In genomic region chrIII:1220012-1220411, ce11 we compare ENCODE assay signal across 6 worm cellular contexts.
TF ChIP-seq lines count a peak whose summit lies in the region.

No protein-coding gene starts in this region.

TF ChIP-seq in whole organism, L1 larva, 84 proteins besides CTCF, POLR2A, EP300 and RAD21:
- TF ChIP-seq efl-1 (optimal IDR thresholded peaks at IDR 0.05; lab: Kevin White, UChicago): no peak
- TF ChIP-seq efl-1 (GFP tag; optimal IDR thresholded peaks at IDR 0.05 in 1 of 2; lab: Kevin White, UChicago): peak in 1 of 2 experiments; percentile 83
- no peak for TF ChIP-seq hlh-4 (tag; optimal IDR thresholded peaks at IDR 0.05; lab: Kevin White, UChicago)
- no peak for TF ChIP-seq zag-1 (tag; optimal IDR thresholded peaks at IDR 0.05; lab: Kevin White, UChicago)
- peak; percentile 30 for TF ChIP-seq lin-14 (GFP tag; optimal IDR thresholded peaks at IDR 0.05; lab: Kevin White, UChicago)
- TF ChIP-seq mep-1 (tag; optimal IDR thresholded peaks at IDR 0.05; lab: Kevin White, UChicago): no peak
- TF ChIP-seq ceh-8 (GFP tag; optimal IDR thresholded peaks at IDR 0.05; lab: Kevin White, UChicago): no peak
- no peak for TF ChIP-seq sptf-1 (tag; optimal IDR thresholded peaks at IDR 0.05; lab: Kevin White, UChicago)
- TF ChIP-seq sox-4 (tag; optimal IDR thresholded peaks at IDR 0.05; lab: Kevin White, UChicago): no peak
- TF ChIP-seq elt-2 (tag; optimal IDR thresholded peaks at IDR 0.05; lab: Kevin White, UChicago): peak; percentile 61

TF ChIP-seq in whole organism, L2 larva, 48 proteins besides CTCF, POLR2A, EP300 and RAD21:
- TF ChIP-seq ztf-11 (tag; optimal IDR thresholded peaks at IDR 0.05; lab: Kevin White, UChicago) (no peak), fos-1 (tag; optimal IDR thresholded peaks at IDR 0.05; lab: Kevin White, UChicago) (peak; percentile 50)

TF ChIP-seq in whole organism, L3 larva, 47 proteins besides CTCF, POLR2A, EP300 and RAD21:
- TF ChIP-seq nhr-28 (tag; optimal IDR thresholded peaks at IDR 0.05; lab: Kevin White, UChicago) (no peak), egl-27 (tag; optimal IDR thresholded peaks at IDR 0.05; lab: Kevin White, UChicago) (no peak), ama-1 (optimal IDR thresholded peaks at IDR 0.05; lab: Kevin White, UChicago) (no peak), ceh-16 (tag; optimal IDR thresholded peaks at IDR 0.05; lab: Kevin White, UChicago) (no peak), fos-1 (tag; optimal IDR thresholded peaks at IDR 0.05; lab: Kevin White, UChicago) (no peak), ztf-11 (tag; optimal IDR thresholded peaks at IDR 0.05; lab: Kevin White, UChicago) (no peak), daf-12 (tag; optimal IDR thresholded peaks at IDR 0.05; lab: Kevin White, UChicago) (no peak), R02D3.7 (tag; optimal IDR thresholded peaks at IDR 0.05; lab: Kevin White, UChicago) (no peak), elt-2 (tag; optimal IDR thresholded peaks at IDR 0.05; lab: Kevin White, UChicago) (peak; percentile 85), mml-1 (tag; optimal IDR thresholded peaks at IDR 0.05; lab: Kevin White, UChicago) (no peak), lsy-12 (tag; optimal IDR thresholded peaks at IDR 0.05; lab: Kevin White, UChicago) (no peak), eor-1 (tag; optimal IDR thresholded peaks at IDR 0.05; lab: Kevin White, UChicago) (no peak), pha-4 (tag; optimal IDR thresholded peaks at IDR 0.05; lab: Kevin White, UChicago) (peak; percentile 44), nhr-43 (tag; optimal IDR thresholded peaks at IDR 0.05; lab: Kevin White, UChicago; ENCODE audit: poor library complexity, severe bottlenecking) (no peak), pqm-1 (tag; optimal IDR thresholded peaks at IDR 0.05; lab: Kevin White, UChicago) (peak; percentile 31), zag-1 (tag; optimal IDR thresholded peaks at IDR 0.05; lab: Kevin White, UChicago) (no peak), nfya-1 (tag; optimal IDR thresholded peaks at IDR 0.05; lab: Kevin White, UChicago; ENCODE audit: insufficient read depth) (no peak), ztf-4 (tag; optimal IDR thresholded peaks at IDR 0.05; lab: Kevin White, UChicago) (no peak), nhr-25 (tag; optimal IDR thresholded peaks at IDR 0.05; lab: Kevin White, UChicago) (no peak), aly-2 (tag; optimal IDR thresholded peaks at IDR 0.05; lab: Kevin White, UChicago) (no peak), nhr-12 (tag; optimal IDR thresholded peaks at IDR 0.05; lab: Kevin White, UChicago) (no peak)

TF ChIP-seq in whole organism, L4 larva, 104 proteins besides CTCF, POLR2A, EP300 and RAD21:
- TF ChIP-seq tra-1 (GFP tag; IDR thresholded peaks at IDR 0.05; lab: Robert Waterston, UW) (0 out of 2 replicates have a peak, but pooled peaks have one; percentile 14), pqm-1 (tag; optimal IDR thresholded peaks at IDR 0.05; lab: Kevin White, UChicago) (peak; percentile 47), hlh-11 (tag; optimal IDR thresholded peaks at IDR 0.05; lab: Kevin White, UChicago) (peak; percentile 81), rbr-2 (tag; optimal IDR thresholded peaks at IDR 0.05; lab: Kevin White, UChicago) (no peak), hlh-30 (tag; optimal IDR thresholded peaks at IDR 0.05; lab: Kevin White, UChicago; ENCODE audit: insufficient read depth) (peak; percentile 28), dmd-6 (GFP tag; IDR thresholded peaks at IDR 0.05; lab: Robert Waterston, UW) (peak; percentile 66), mxl-3 (GFP tag; optimal IDR thresholded peaks at IDR 0.05; lab: Kevin White, UChicago) (peak; percentile 61), fos-1 (tag; optimal IDR thresholded peaks at IDR 0.05; lab: Kevin White, UChicago) (no peak), dve-1 (tag; optimal IDR thresholded peaks at IDR 0.05; lab: Kevin White, UChicago; ENCODE audit: insufficient read depth) (peak; percentile 6), pha-4 (GFP tag; IDR thresholded peaks at IDR 0.05; lab: Robert Waterston, UW) (peak; percentile 27; the same call in 1 of the 2 replicates), pha-4 (tag; optimal IDR thresholded peaks at IDR 0.05; lab: Kevin White, UChicago) (no peak), nhr-77 (tag; optimal IDR thresholded peaks at IDR 0.05; lab: Kevin White, UChicago) (peak; percentile 24), daf-16 (GFP tag; optimal IDR thresholded peaks at IDR 0.05; lab: Kevin White, UChicago) (no peak), daf-16 (tag; optimal IDR thresholded peaks at IDR 0.05; lab: Kevin White, UChicago) (peak; percentile 41), nhr-41 (GFP tag; IDR thresholded peaks at IDR 0.05; lab: Robert Waterston, UW) (no peak), nhr-28 (tag; optimal IDR thresholded peaks at IDR 0.05; lab: Kevin White, UChicago) (peak; percentile 13), Y105C5A.15 (GFP tag; IDR thresholded peaks at IDR 0.05; lab: Robert Waterston, UW) (no peak), php-3 (GFP tag; IDR thresholded peaks at IDR 0.05; lab: Robert Waterston, UW) (peak; percentile 61)

TF ChIP-seq in whole organism, late embryonic, 69 proteins besides CTCF, POLR2A, EP300 and RAD21:
- TF ChIP-seq F13H6.1 (tag; optimal IDR thresholded peaks at IDR 0.05; lab: Kevin White, UChicago) (no peak), pha-4 (tag; optimal IDR thresholded peaks at IDR 0.05; lab: Kevin White, UChicago) (no peak), ceh-34 (tag; optimal IDR thresholded peaks at IDR 0.05; lab: Kevin White, UChicago) (no peak), syd-9 (tag; optimal IDR thresholded peaks at IDR 0.05; lab: Kevin White, UChicago) (no peak), ceh-48 (tag; optimal IDR thresholded peaks at IDR 0.05; lab: Kevin White, UChicago) (no peak), ceh-22 (tag; optimal IDR thresholded peaks at IDR 0.05; lab: Kevin White, UChicago) (no peak), unc-86 (tag; optimal IDR thresholded peaks at IDR 0.05; lab: Kevin White, UChicago) (no peak), pha-2 (tag; optimal IDR thresholded peaks at IDR 0.05; lab: Kevin White, UChicago) (no peak), madf-2 (tag; optimal IDR thresholded peaks at IDR 0.05; lab: Kevin White, UChicago) (no peak), C08G9.2 (tag; optimal IDR thresholded peaks at IDR 0.05; lab: Kevin White, UChicago) (no peak), sox-4 (tag; optimal IDR thresholded peaks at IDR 0.05; lab: Kevin White, UChicago) (no peak), ceh-18 (tag; optimal IDR thresholded peaks at IDR 0.05; lab: Kevin White, UChicago) (no peak), elt-2 (tag; optimal IDR thresholded peaks at IDR 0.05; lab: Kevin White, UChicago) (peak; percentile 85), pax-1 (tag; optimal IDR thresholded peaks at IDR 0.05; lab: Kevin White, UChicago) (peak; percentile 30)
TF ChIP-seq in whole organism, late embryonic: peak in this region for 2.

TF ChIP-seq in whole organism, young adult, 124 proteins besides CTCF, POLR2A, EP300 and RAD21 (continues in another document):
- TF ChIP-seq mcd-1 (GFP tag; IDR thresholded peaks at IDR 0.05; lab: Robert Waterston, UW) (no peak), nfya-2 (GFP tag; IDR thresholded peaks at IDR 0.05; lab: Robert Waterston, UW) (no peak), lin-54 (GFP tag; optimal IDR thresholded peaks at IDR 0.05; lab: Kevin White, UChicago) (no peak), cebp-1 (GFP tag; IDR thresholded peaks at IDR 0.05; lab: Robert Waterston, UW) (no peak), cebp-1 (tag; optimal IDR thresholded peaks at IDR 0.05; lab: Kevin White, UChicago) (peak; percentile 19), sea-2 (GFP tag; IDR thresholded peaks at IDR 0.05; lab: Robert Waterston, UW) (no peak), cebp-2 (GFP tag; IDR thresholded peaks at IDR 0.05; lab: Robert Waterston, UW) (no peak), Y67H2A.10 (GFP tag; conservative IDR thresholded peaks at IDR 0.05; lab: Robert Waterston, UW) (no peak), F52B5.7 (tag; optimal IDR thresholded peaks at IDR 0.05; lab: Kevin White, UChicago) (no peak), hlh-26 (GFP tag; conservative IDR thresholded peaks at IDR 0.05; lab: Robert Waterston, UW) (no peak), nhr-80 (tag; optimal IDR thresholded peaks at IDR 0.05; lab: Kevin White, UChicago) (peak; percentile 61), lag-1 (GFP tag; IDR thresholded peaks at IDR 0.05; lab: Robert Waterston, UW) (no peak), rec-8 (tag; optimal IDR thresholded peaks at IDR 0.05; lab: Kevin White, UChicago) (no peak), madf-10 (tag; optimal IDR thresholded peaks at IDR 0.05; lab: Kevin White, UChicago) (no peak), bed-1 (GFP tag; IDR thresholded peaks at IDR 0.05; lab: Robert Waterston, UW) (no peak), snpc-1.3 (tag; optimal IDR thresholded peaks at IDR 0.05; lab: Kevin White, UChicago; ENCODE audit: insufficient read depth) (no peak), ekl-4 (GFP tag; IDR thresholded peaks at IDR 0.05; lab: Robert Waterston, UW) (no peak), nfyb-1 (GFP tag; IDR thresholded peaks at IDR 0.05; lab: Robert Waterston, UW) (no peak), ama-1 (optimal IDR thresholded peaks at IDR 0.05; lab: Kevin White, UChicago) (no peak), ama-1 (GFP tag; optimal IDR thresholded peaks at IDR 0.05; lab: Kevin White, UChicago) (no peak), snpc-3.4 (tag; optimal IDR thresholded peaks at IDR 0.05; lab: Kevin White, UChicago) (no peak), pha-4 (tag; optimal IDR thresholded peaks at IDR 0.05; lab: Kevin White, UChicago) (no peak), F33H1.4 (GFP tag; IDR thresholded peaks at IDR 0.05; lab: Robert Waterston, UW) (no peak), let-526 (GFP tag; IDR thresholded peaks at IDR 0.05; lab: Robert Waterston, UW) (no peak), hrde-1 (tag; optimal IDR thresholded peaks at IDR 0.05; lab: Kevin White, UChicago; ENCODE audit: borderline replicate concordance) (no peak), tlf-1 (GFP tag; optimal IDR thresholded peaks at IDR 0.05; lab: Kevin White, UChicago) (peak; percentile 21), zim-3 (tag; optimal IDR thresholded peaks at IDR 0.05; lab: Kevin White, UChicago) (no peak), B0261.1 (tag; optimal IDR thresholded peaks at IDR 0.05; lab: Kevin White, UChicago) (no peak), tbx-9 (tag; optimal IDR thresholded peaks at IDR 0.05; lab: Kevin White, UChicago; ENCODE audit: borderline replicate concordance) (no peak), nhr-179 (tag; optimal IDR thresholded peaks at IDR 0.05; lab: Kevin White, UChicago) (no peak), ztf-26 (tag; optimal IDR thresholded peaks at IDR 0.05; lab: Kevin White, UChicago) (no peak), ztf-25 (GFP tag; IDR thresholded peaks at IDR 0.05; lab: Robert Waterston, UW) (no peak), ztf-18 (tag; optimal IDR thresholded peaks at IDR 0.05; lab: Kevin White, UChicago) (no peak), ZK185.1 (tag; optimal IDR thresholded peaks at IDR 0.05; lab: Kevin White, UChicago; ENCODE audit: poor library complexity, severe bottlenecking) (no peak), B0035.1 (tag; optimal IDR thresholded peaks at IDR 0.05; lab: Kevin White, UChicago) (no peak), Y79H2A.3 (GFP tag; conservative IDR thresholded peaks at IDR 0.05; lab: Robert Waterston, UW) (no peak), him-1 (tag; optimal IDR thresholded peaks at IDR 0.05; lab: Kevin White, UChicago) (no peak), ceh-40 (GFP tag; IDR thresholded peaks at IDR 0.05; lab: Robert Waterston, UW) (no peak)
